Fruit fly (Drosophila melanogaster): ENCODE data around the gene Cpr72Ea.

The Cpr72Ea gene

DNA sequence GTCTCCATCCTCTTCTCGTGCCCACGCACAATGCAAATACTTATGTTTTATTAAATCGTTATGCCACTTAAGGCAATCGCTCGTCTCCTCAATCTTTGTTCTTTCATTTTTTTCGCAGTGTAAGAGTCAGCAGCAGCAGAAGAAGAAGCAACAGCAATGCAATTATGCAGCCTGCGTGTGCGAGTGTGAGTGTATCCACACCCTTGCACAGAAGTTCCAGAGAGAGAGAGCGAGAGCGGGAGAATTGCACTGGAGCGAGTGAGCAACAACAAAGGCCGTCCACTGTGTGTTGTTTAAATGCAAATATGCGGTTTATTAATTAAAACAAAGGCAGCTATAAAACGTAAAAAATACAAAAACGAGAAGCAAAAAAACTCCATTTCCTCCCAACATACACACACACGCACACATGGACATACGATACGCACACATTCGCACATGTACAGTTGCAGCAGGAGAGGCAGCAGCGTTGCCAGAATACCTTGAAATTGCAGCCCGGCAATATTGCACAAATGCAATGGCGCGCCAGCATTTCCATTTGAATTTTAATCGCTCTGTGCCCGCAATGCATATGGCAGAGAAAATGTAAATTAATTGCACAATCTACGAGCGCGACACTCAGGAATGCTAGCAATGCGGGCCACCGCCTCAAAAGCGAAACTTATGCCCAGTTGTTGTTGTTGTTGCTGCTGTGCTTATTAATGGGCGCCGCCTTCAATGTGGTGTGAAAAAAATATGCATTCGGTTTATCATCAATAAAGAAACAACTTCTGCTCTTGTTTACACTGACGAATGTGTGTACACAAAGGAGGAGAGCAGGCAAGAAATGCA, 46.4 kb downstream of the Cpr72Ea start (continued):
- TF ChIP-seq CG14014 (GFP tag; IDR thresholded peaks at IDR 0.05) (no peak), HLH4C (GFP tag; IDR thresholded peaks at IDR 0.05; ENCODE audit: partially characterized antibody) (no peak), fd96Cb (tag; optimal IDR thresholded peaks at IDR 0.05) (peak; percentile 6), CG6813 (GFP tag; optimal IDR thresholded peaks at IDR 0.05) (peak; percentile 70), h (optimal IDR thresholded peaks at IDR 0.05) (no peak), wek (GFP tag; optimal IDR thresholded peaks at IDR 0.05) (peak; percentile 56), Antp (GFP tag; optimal IDR thresholded peaks at IDR 0.05) (no peak), lilli (GFP tag; optimal IDR thresholded peaks at IDR 0.05) (no peak), esg (GFP tag; conservative IDR thresholded peaks at IDR 0.05) (no peak), CG12769 (tag; optimal IDR thresholded peaks at IDR 0.05) (no peak), CG12744 (GFP tag; optimal IDR thresholded peaks at IDR 0.05) (no peak), bigmax (GFP tag; optimal IDR thresholded peaks at IDR 0.05) (no peak), trh (GFP tag; optimal IDR thresholded peaks at IDR 0.05) (no peak), ato (GFP tag; IDR thresholded peaks at IDR 0.05; ENCODE audit: partially characterized antibody) (no peak), lov (optimal IDR thresholded peaks at IDR 0.05) (no peak), lov (GFP tag; IDR thresholded peaks at IDR 0.05) (0 out of 3 replicates have a peak, but pooled peaks have one; percentile 61), pho (GFP tag; optimal IDR thresholded peaks at IDR 0.05) (no peak), Xrp1 (GFP tag; IDR thresholded peaks at IDR 0.05) (peak; percentile 82), CG8944 (GFP tag; optimal IDR thresholded peaks at IDR 0.05) (peak; percentile 61), fd3F (GFP tag; optimal IDR thresholded peaks at IDR 0.05) (no peak), CG7372 (GFP tag; IDR thresholded peaks at IDR 0.05) (no peak), Atf-2 (GFP tag; optimal IDR thresholded peaks at IDR 0.05) (no peak), ken (GFP tag; IDR thresholded peaks at IDR 0.05) (0 out of 3 replicates have a peak, but pooled peaks have one; percentile 33), CG3995 (GFP tag; optimal IDR thresholded peaks at IDR 0.05) (no peak), CG14441 (GFP tag; IDR thresholded peaks at IDR 0.05) (no peak), fd64A (GFP tag; optimal IDR thresholded peaks at IDR 0.05) (peak; percentile 48), CG10321 (GFP tag; IDR thresholded peaks at IDR 0.05) (no peak), fru (optimal IDR thresholded peaks at IDR 0.05) (no peak), CG15011 (GFP tag; optimal IDR thresholded peaks at IDR 0.05) (no peak), pros (GFP tag; optimal IDR thresholded peaks at IDR 0.05) (peak; percentile 83), CG17802 (tag; optimal IDR thresholded peaks at IDR 0.05) (no peak), maf-S (GFP tag; optimal IDR thresholded peaks at IDR 0.05) (no peak), CG12659 (GFP tag; optimal IDR thresholded peaks at IDR 0.05) (no peak), CG10565 (GFP tag; optimal IDR thresholded peaks at IDR 0.05) (no peak), CG2116 (GFP tag; optimal IDR thresholded peaks at IDR 0.05) (peak; percentile 32), CG14860 (GFP tag; IDR thresholded peaks at IDR 0.05; ENCODE audit: partially characterized antibody) (no peak), Eip74EF (GFP tag; optimal IDR thresholded peaks at IDR 0.05) (no peak), sima (GFP tag; optimal IDR thresholded peaks at IDR 0.05) (no peak), CG3838 (GFP tag; optimal IDR thresholded peaks at IDR 0.05) (no peak), CG3726 (GFP tag; IDR thresholded peaks at IDR 0.05) (no peak), knrl (GFP tag; IDR thresholded peaks at IDR 0.05; ENCODE audit: partially characterized antibody) (no peak), PHDP (tag; optimal IDR thresholded peaks at IDR 0.05) (no peak), chn (GFP tag; optimal IDR thresholded peaks at IDR 0.05) (peak; percentile 24), E2f2 (GFP tag; IDR thresholded peaks at IDR 0.05) (peak; percentile 63), Atf6 (GFP tag; IDR thresholded peaks at IDR 0.05) (no peak), Nf-YB (GFP tag; optimal IDR thresholded peaks at IDR 0.05) (peak; percentile 26), Vsx1 (GFP tag; optimal IDR thresholded peaks at IDR 0.05) (peak; percentile 52), Hr39 (optimal IDR thresholded peaks at IDR 0.05) (no peak), zen (tag; optimal IDR thresholded peaks at IDR 0.05) (peak; percentile 37), CG7963 (GFP tag; IDR thresholded peaks at IDR 0.05; ENCODE audit: partially characterized antibody) (no peak)
